Fruit fly (Drosophila melanogaster) whole organism, embryonic: ENCODE data around the gene CG13676.
A peak's percentile ranks its signal among the peaks of the same experiment; 100 is the strongest.

Source experiments
- Antp ChIP-seq: fragments of 200-800 bp; sonication (Bioruptor generic); optimal IDR thresholded peaks from 3 replicates; lab custom pipeline; 2016; ENCODE audit warnings: missing biosample characterization, missing genetic modification characterization
- Bgb ChIP-seq: fragments of 200-800 bp; sonication (Bioruptor generic); IDR thresholded peaks from 2 replicates; pipeline ENCODE4 v1.3.6; 2022; ENCODE audit warnings: missing biosample characterization, missing genetic modification characterization; ENCODE audit not compliant: partially characterized antibody
- Blimp-1 ChIP-seq: fragments of 200-800 bp; sonication (Bioruptor generic); optimal IDR thresholded peaks from 3 replicates; lab custom pipeline; 2018; ENCODE audit warnings: missing biosample characterization, missing genetic modification characterization, mild to moderate bottlenecking, moderate library complexity, missing genetic modification reagents
- CG10462 ChIP-seq: fragments of 200-800 bp; sonication (Bioruptor generic); optimal IDR thresholded peaks from 2 replicates; lab custom pipeline; 2016; ENCODE audit warnings: missing biosample characterization, missing genetic modification characterization
- CG11456 ChIP-seq: fragments of 200-800 bp; sonication (Bioruptor generic); IDR thresholded peaks from 3 replicates; pipeline ENCODE4 v1.3.6; 2022; ENCODE audit warnings: missing biosample characterization, missing genetic modification characterization
- CG11504 ChIP-seq: fragments of 200-800 bp; sonication (Bioruptor generic); optimal IDR thresholded peaks from 3 replicates; lab custom pipeline; 2019; ENCODE audit warnings: missing biosample characterization, mild to moderate bottlenecking, missing genetic modification characterization, moderate library complexity
- CG12155 ChIP-seq: fragments of 200-800 bp; sonication (Bioruptor generic); optimal IDR thresholded peaks from 3 replicates; lab custom pipeline; 2016; ENCODE audit warnings: missing biosample characterization, missing genetic modification characterization
- CG13287 ChIP-seq: fragments of 200-800 bp; sonication (Bioruptor generic); IDR thresholded peaks from 2 replicates; pipeline ENCODE4 v1.3.6; 2022; ENCODE audit warnings: missing biosample characterization, missing genetic modification characterization; ENCODE audit not compliant: partially characterized antibody
- CG13894 ChIP-seq: fragments of 200-800 bp; sonication (Bioruptor generic); optimal IDR thresholded peaks from 3 replicates; lab custom pipeline; 2018; ENCODE audit warnings: missing biosample characterization, mild to moderate bottlenecking, missing genetic modification characterization, moderate library complexity
- CG14710 ChIP-seq: fragments of 200-800 bp; sonication (Bioruptor generic); optimal IDR thresholded peaks from 3 replicates; lab custom pipeline; 2019; ENCODE audit warnings: missing biosample characterization, mild to moderate bottlenecking, missing genetic modification characterization, moderate library complexity
- CG2116 ChIP-seq: fragments of 200-800 bp; sonication (Bioruptor generic); optimal IDR thresholded peaks from 3 replicates; lab custom pipeline; 2018; ENCODE audit warnings: missing biosample characterization, mild to moderate bottlenecking, missing genetic modification characterization
- CG7928 ChIP-seq: fragments of 200-800 bp; sonication (Bioruptor generic); optimal IDR thresholded peaks from 2 replicates; lab custom pipeline; 2017; ENCODE audit warnings: missing biosample characterization, mild to moderate bottlenecking, missing genetic modification characterization
- CG8290 ChIP-seq, 3 experiments: fragments of 200-800 bp; sonication (Bioruptor generic); optimal IDR thresholded peaks; 2 replicates each; lab custom pipeline; 2016 to 2019; ENCODE audit warnings: missing biosample characterization in 3 of 3, missing genetic modification characterization in 3 of 3, mild to moderate bottlenecking in 2 of 3, moderate library complexity in 1 of 3
- CG9609 ChIP-seq: fragments of 200-800 bp; sonication (Bioruptor generic); optimal IDR thresholded peaks from 3 replicates; lab custom pipeline; 2016; ENCODE audit warnings: missing biosample characterization, missing genetic modification characterization
- CG9817 ChIP-seq: fragments of 200-800 bp; sonication (Bioruptor generic); optimal IDR thresholded peaks from 2 replicates; lab custom pipeline; 2018; ENCODE audit warnings: missing biosample characterization, mild to moderate bottlenecking, missing genetic modification characterization, moderate library complexity
- CG9932 ChIP-seq: fragments of 200-800 bp; sonication (Bioruptor generic); IDR thresholded peaks from 2 replicates; pipeline ENCODE4 v1.3.6; 2022; ENCODE audit warnings: missing biosample characterization, missing genetic modification characterization
- D19A ChIP-seq: fragments of 200-800 bp; optimal IDR thresholded peaks from 3 replicates; lab custom pipeline; 2019; ENCODE audit warnings: missing biosample characterization, mild to moderate bottlenecking, missing genetic modification characterization, moderate library complexity
- Dp ChIP-seq: fragments of 200-800 bp; sonication (Bioruptor generic); optimal IDR thresholded peaks from 2 replicates; lab custom pipeline; 2018; ENCODE audit warnings: missing biosample characterization, mild to moderate bottlenecking, missing genetic modification characterization, moderate library complexity
- Ets65A ChIP-seq: fragments of 200-800 bp; sonication (Bioruptor generic); peaks from one replicate; lab custom pipeline; 2016; ENCODE audit warnings: missing biosample characterization, missing genetic modification characterization
- Ets97D ChIP-seq: fragments of 200-800 bp; sonication (Bioruptor generic); optimal IDR thresholded peaks from 3 replicates; lab custom pipeline; 2016; ENCODE audit warnings: missing biosample characterization, missing genetic modification characterization
- HLH54F ChIP-seq: fragments of 200-800 bp; sonication (Bioruptor generic); optimal IDR thresholded peaks from 3 replicates; lab custom pipeline; 2016; ENCODE audit warnings: missing biosample characterization, missing genetic modification characterization
- Hr78 ChIP-seq, 2 experiments: fragments of 200-800 bp in 1 of 2; fragments of >200 bp in 1 of 2; sonication (Bioruptor generic) in 1 of 2; optimal IDR thresholded peaks; 2 replicates each; lab custom pipeline; 2017 to 2019; ENCODE audit warnings: missing biosample characterization in 2 of 2, missing genetic modification characterization in 2 of 2, mild to moderate bottlenecking in 1 of 2, moderate library complexity in 1 of 2
- Jarid2 ChIP-seq: fragments of 200-800 bp; sonication (Bioruptor generic); optimal IDR thresholded peaks from 3 replicates; lab custom pipeline; 2017; ENCODE audit warnings: mild to moderate bottlenecking, missing biosample characterization, missing genetic modification reagents, missing genetic modification characterization
- Mes4 ChIP-seq: fragments of 200-800 bp; sonication (Bioruptor generic); optimal IDR thresholded peaks from 2 replicates; lab custom pipeline; 2016; ENCODE audit warnings: missing biosample characterization, missing genetic modification characterization
- Xrp1 ChIP-seq: fragments of 200-800 bp; sonication (Bioruptor generic); IDR thresholded peaks from 2 replicates; pipeline ENCODE4 v1.3.6; 2022; ENCODE audit warnings: missing biosample characterization, missing genetic modification characterization
- YL-1 ChIP-seq: fragments of 200-800 bp; sonication (Bioruptor generic); optimal IDR thresholded peaks from 3 replicates; lab custom pipeline; 2017; ENCODE audit warnings: missing biosample characterization, mild to moderate bottlenecking, missing genetic modification characterization
- aop ChIP-seq: fragments of 200-800 bp; sonication (Bioruptor generic); IDR thresholded peaks from 2 replicates; pipeline ENCODE4 v1.3.6; 2022; ENCODE audit warnings: missing biosample characterization, missing genetic modification characterization
- bbx ChIP-seq: fragments of 200-800 bp; sonication (Bioruptor generic); IDR thresholded peaks from 2 replicates; pipeline ENCODE4 v1.3.6; 2022; ENCODE audit warnings: missing biosample characterization, missing genetic modification characterization; ENCODE audit not compliant: partially characterized antibody
- ci ChIP-seq: fragments of 200-800 bp; sonication (Bioruptor generic); IDR thresholded peaks from 3 replicates; pipeline ENCODE4 v1.3.6; 2022; ENCODE audit warnings: missing biosample characterization, missing genetic modification characterization
- crp ChIP-seq, 2 experiments: fragments of 200-800 bp; sonication (Bioruptor generic); optimal IDR thresholded peaks; 2 replicates in 1 of 2; 3 replicates in 1 of 2; lab custom pipeline; 2017; ENCODE audit warnings: missing biosample characterization in 2 of 2, missing genetic modification characterization in 2 of 2, mild to moderate bottlenecking in 1 of 2, moderate library complexity in 1 of 2
- da ChIP-seq: fragments of 200-800 bp; sonication (Bioruptor generic); optimal IDR thresholded peaks from 2 replicates; lab custom pipeline; 2016; ENCODE audit warnings: missing biosample characterization, missing genetic modification characterization
- dm ChIP-seq: fragments of 200-800 bp; sonication (Bioruptor generic); optimal IDR thresholded peaks from 3 replicates; lab custom pipeline; 2016; ENCODE audit warnings: missing biosample characterization, missing genetic modification characterization
- fu2 ChIP-seq: fragments of 200-800 bp; sonication (Bioruptor generic); optimal IDR thresholded peaks from 2 replicates; lab custom pipeline; 2016; ENCODE audit warnings: missing biosample characterization, missing genetic modification characterization
- grn ChIP-seq: fragments of 200-800 bp; sonication (Bioruptor generic); optimal IDR thresholded peaks from 3 replicates; lab custom pipeline; 2017; ENCODE audit warnings: missing biosample characterization, missing genetic modification characterization
- hkb ChIP-seq, 2 experiments: fragments of 200-800 bp in 1 of 2; fragments of >200 bp in 1 of 2; sonication (Bioruptor generic) in 1 of 2; IDR thresholded peaks in 1 of 2; optimal IDR thresholded peaks in 1 of 2; 2 replicates each; pipeline versions ENCODE4 v1.3.6 to Lab custom; 2017 to 2022; ENCODE audit warnings: missing biosample characterization in 1 of 2, missing genetic modification characterization in 1 of 2
- hth ChIP-seq: fragments of >200 bp; optimal IDR thresholded peaks from 2 replicates; lab custom pipeline; 2017; ENCODE audit warnings: inconsistent platforms
- ind ChIP-seq: fragments of 200-800 bp; sonication (Bioruptor generic); optimal IDR thresholded peaks from 3 replicates; lab custom pipeline; 2016; ENCODE audit warnings: missing biosample characterization, missing genetic modification characterization
- kah ChIP-seq: fragments of 200-800 bp; sonication (Bioruptor generic); optimal IDR thresholded peaks from 2 replicates; lab custom pipeline; 2018; ENCODE audit warnings: missing biosample characterization, mild to moderate bottlenecking, missing genetic modification characterization
- maf-S ChIP-seq: fragments of 200-800 bp; sonication (Bioruptor generic); optimal IDR thresholded peaks from 2 replicates; lab custom pipeline; 2016; ENCODE audit warnings: missing biosample characterization, missing genetic modification characterization
- mam ChIP-seq: fragments of 200-800 bp; sonication (Bioruptor generic); optimal IDR thresholded peaks from 3 replicates; lab custom pipeline; 2016; ENCODE audit warnings: missing biosample characterization, missing genetic modification characterization
- phol ChIP-seq: fragments of 200-800 bp; sonication (Bioruptor generic); optimal IDR thresholded peaks from 3 replicates; lab custom pipeline; 2018; ENCODE audit warnings: missing biosample characterization, mild to moderate bottlenecking, missing genetic modification characterization, moderate library complexity
- pros ChIP-seq: fragments of 200-800 bp; sonication (Bioruptor generic); optimal IDR thresholded peaks from 3 replicates; lab custom pipeline; 2019; ENCODE audit warnings: missing biosample characterization, mild to moderate bottlenecking, missing genetic modification characterization, moderate library complexity
- pzg ChIP-seq: fragments of 200-800 bp; sonication (Bioruptor generic); optimal IDR thresholded peaks from 3 replicates; lab custom pipeline; 2018; ENCODE audit warnings: missing biosample characterization, mild to moderate bottlenecking, missing genetic modification characterization, moderate library complexity
- sens ChIP-seq: fragments of 200-800 bp; sonication (Bioruptor generic); peaks from one replicate; lab custom pipeline; 2016; ENCODE audit warnings: missing biosample characterization, missing genetic modification characterization
- shn ChIP-seq: fragments of 200-800 bp; sonication (Bioruptor generic); optimal IDR thresholded peaks from 3 replicates; lab custom pipeline; 2016; ENCODE audit warnings: missing biosample characterization, missing genetic modification characterization
- stwl ChIP-seq: fragments of 200-800 bp; sonication (Bioruptor generic); optimal IDR thresholded peaks from 3 replicates; lab custom pipeline; 2018; ENCODE audit warnings: missing biosample characterization, mild to moderate bottlenecking, missing genetic modification characterization, moderate library complexity
- sug ChIP-seq: fragments of 200-800 bp; optimal IDR thresholded peaks from 2 replicates; lab custom pipeline; 2019; ENCODE audit warnings: missing biosample characterization, mild to moderate bottlenecking, missing genetic modification characterization, moderate library complexity
- usp ChIP-seq: fragments of >200 bp; optimal IDR thresholded peaks from 2 replicates; lab custom pipeline; 2017; ENCODE audit warnings: missing biosample characterization, missing genetic modification characterization
- wek ChIP-seq: fragments of 200-800 bp; sonication (Bioruptor generic); optimal IDR thresholded peaks from 3 replicates; lab custom pipeline; 2018; ENCODE audit warnings: missing biosample characterization, mild to moderate bottlenecking, missing genetic modification characterization, moderate library complexity
- zfh1 ChIP-seq: fragments of 200-800 bp; sonication (Bioruptor generic); IDR thresholded peaks from 3 replicates; pipeline ENCODE4 v1.3.6; 2022; ENCODE audit warnings: missing biosample characterization, missing genetic modification characterization

Gene CG13676

dm6 chr3L:8110171-8110570 is 41.4 kb downstream of the CG13676 start, which contains the start of gene Nulp1 (continued):
- TF ChIP-seq phol: peak; percentile 14
- 0 out of 3 replicates have a peak, but pooled peaks have one; percentile 20 for TF ChIP-seq zfh1 (GFP tag; lab: Robert Waterston, UW)
- TF ChIP-seq D19A (tag; lab: Kevin White, UChicago): no peak
- peak; percentile 25; the same call in 1 of the 2 replicates for TF ChIP-seq Xrp1
- peak; percentile 55 for TF ChIP-seq HLH54F (GFP tag; lab: Kevin White, UChicago)
- peak; percentile 70 for TF ChIP-seq sug (tag; lab: Kevin White, UChicago)
- peak; percentile 89 for TF ChIP-seq Dp (GFP tag; lab: Kevin White, UChicago)
- TF ChIP-seq sens (GFP tag; lab: Kevin White, UChicago): peak; percentile 74
- peak; percentile 52 for TF ChIP-seq Bgb
- no peak for TF ChIP-seq Mes4
- peak; percentile 97 for TF ChIP-seq kah
- peak; percentile 7; the same call in 2 of the 3 replicates for TF ChIP-seq CG11456 (GFP tag; lab: Robert Waterston, UW)
- no peak for TF ChIP-seq Hr78 (GFP tag; optimal IDR thresholded peaks at IDR 0.05; lab: Kevin White, UChicago)
- peak; percentile 27 for TF ChIP-seq maf-S (GFP tag; lab: Kevin White, UChicago)
- TF ChIP-seq YL-1 (GFP tag; lab: Kevin White, UChicago): peak; percentile 48
- no peak for TF ChIP-seq hkb (optimal IDR thresholded peaks at IDR 0.05; lab: Kevin White, UChicago)
- no peak for TF ChIP-seq hkb (GFP tag; IDR thresholded peaks at IDR 0.05; lab: Robert Waterston, UW)
- peak; percentile 30 for TF ChIP-seq fu2 (GFP tag; lab: Kevin White, UChicago)
- peak; percentile 50 for TF ChIP-seq CG9932 (GFP tag; lab: Robert Waterston, UW)
- no peak for TF ChIP-seq CG10462 (GFP tag; lab: Kevin White, UChicago)
- TF ChIP-seq da: peak; percentile 57
- no peak for TF ChIP-seq aop
- TF ChIP-seq CG13287 (GFP tag; lab: Robert Waterston, UW): peak; percentile 22; the same call in 1 of the 2 replicates
- peak; percentile 21 for TF ChIP-seq ind (GFP tag; lab: Kevin White, UChicago)
- no peak for TF ChIP-seq hth (lab: Kevin White, UChicago)
- TF ChIP-seq CG12155 (GFP tag; lab: Kevin White, UChicago): peak; percentile 14
- TF ChIP-seq pzg: peak; percentile 75
- TF ChIP-seq crp (GFP tag; optimal IDR thresholded peaks at IDR 0.05; lab: Kevin White, UChicago): peak in 1 of 2 experiments; percentile 75
- peak; percentile 78 for TF ChIP-seq dm (GFP tag; lab: Kevin White, UChicago)
- TF ChIP-seq bbx (GFP tag; lab: Robert Waterston, UW): peak; percentile 55
- TF ChIP-seq Antp: peak; percentile 49
- peak; percentile 85 for TF ChIP-seq ci (GFP tag; lab: Robert Waterston, UW)
- TF ChIP-seq usp: no peak
- TF ChIP-seq grn (GFP tag; lab: Kevin White, UChicago): no peak
- TF ChIP-seq CG7928 (GFP tag; lab: Kevin White, UChicago): peak; percentile 39
- peak; percentile 27 for TF ChIP-seq CG9609 (GFP tag; lab: Kevin White, UChicago)
- peak; percentile 8 for TF ChIP-seq shn (GFP tag; lab: Kevin White, UChicago)
- TF ChIP-seq Ets65A (GFP tag; lab: Kevin White, UChicago): peak; percentile 94
- TF ChIP-seq CG11504 (tag; lab: Kevin White, UChicago): no peak
- TF ChIP-seq mam (GFP tag; lab: Kevin White, UChicago): peak; percentile 50
- peak; percentile 10 for TF ChIP-seq CG9817
- no peak for TF ChIP-seq Jarid2 (GFP tag; lab: Kevin White, UChicago)

dm6 chr3L:8108886-8109285 is 42.7 kb downstream of the CG13676 start, which contains the start of gene fan:
Gene fan, plus strand, starts transcription at chr3L:8109132.
- TF ChIP-seq CG13894 (tag; lab: Kevin White, UChicago) (no peak), wek (GFP tag; lab: Kevin White, UChicago) (no peak), crp (GFP tag; optimal IDR thresholded peaks at IDR 0.05; lab: Kevin White, UChicago) (no peak), stwl (tag; lab: Kevin White, UChicago) (peak; percentile 89), CG2116 (GFP tag; lab: Kevin White, UChicago) (peak; percentile 23), CG14710 (tag; lab: Kevin White, UChicago) (peak; percentile 99), Ets97D (GFP tag; lab: Kevin White, UChicago) (peak; percentile 28), Dp (GFP tag; lab: Kevin White, UChicago) (peak; percentile 11), pros (no peak), CG8290 (GFP tag; optimal IDR thresholded peaks at IDR 0.05; lab: Kevin White, UChicago) (peak; percentile 57), CG8290 (tag; optimal IDR thresholded peaks at IDR 0.05; lab: Kevin White, UChicago) (no peak), Blimp-1 (GFP tag; lab: Kevin White, UChicago) (peak; percentile 57), CG7928 (GFP tag; lab: Kevin White, UChicago) (peak; percentile 46)
- TF ChIP-seq, all 482 proteins: peak for 8
